Worm (Caenorhabditis elegans) whole organism, mixed stage, embryonic: ENCODE measurements around the gene F10E7.5.

Experiments used
- ces-1 ChIP-seq: fragments of 150-350 bp; optimal IDR thresholded peaks from 2 replicates; lab custom pipeline; 2014; ENCODE audit warnings: missing biosample characterization, missing genetic modification reagents, missing genetic modification characterization
- drap-1 ChIP-seq: fragments of 200-800 bp; sonication (Bioruptor generic); optimal IDR thresholded peaks from 3 replicates; lab custom pipeline; 2018; ENCODE audit warnings: mild to moderate bottlenecking, missing genetic modification characterization, missing compliant biosample characterization
- flh-1 ChIP-seq: fragments of 200-800 bp; sonication (Bioruptor generic); optimal IDR thresholded peaks from 2 replicates; lab custom pipeline; 2018; ENCODE audit warnings: mild to moderate bottlenecking, missing genetic modification characterization, moderate library complexity, missing compliant biosample characterization
- lin-32 ChIP-seq: fragments of 200-800 bp; sonication (Bioruptor generic); optimal IDR thresholded peaks from 2 replicates; lab custom pipeline; 2018; ENCODE audit warnings: mild to moderate bottlenecking, missing genetic modification characterization, missing compliant biosample characterization
- mab-5 ChIP-seq: fragments of 150-350 bp; optimal IDR thresholded peaks from 2 replicates; lab custom pipeline; 2014; ENCODE audit warnings: missing biosample characterization, missing genetic modification characterization
- nhr-237 ChIP-seq: fragments of 150-350 bp; optimal IDR thresholded peaks from 2 replicates; lab custom pipeline; 2014; ENCODE audit warnings: missing biosample characterization, missing genetic modification characterization
- nhr-76 ChIP-seq: sonication (generic microtip); optimal IDR thresholded peaks from 2 replicates; lab custom pipeline; 2017; ENCODE audit warnings: missing biosample characterization, missing genetic modification characterization
- snpc-4 ChIP-seq: fragments of 150-350 bp; optimal IDR thresholded peaks from 2 replicates; lab custom pipeline; 2014; ENCODE audit warnings: missing biosample characterization, missing genetic modification characterization
- unc-62 ChIP-seq: fragments of 150-350 bp; optimal IDR thresholded peaks from 2 replicates; lab custom pipeline; 2014; ENCODE audit warnings: missing biosample characterization, missing genetic modification reagents, missing genetic modification characterization

- no peak for TF ChIP-seq ces-1 (GFP tag; lab: Kevin White, UChicago)
- no peak for TF ChIP-seq mab-5 (tag; lab: Kevin White, UChicago)
- TF ChIP-seq snpc-4 (tag; lab: Kevin White, UChicago) = no peak
- TF ChIP-seq nhr-76 (tag; lab: Kevin White, UChicago) = no peak
- no peak for TF ChIP-seq lin-32 (GFP tag; lab: Kevin White, UChicago)
- no peak for TF ChIP-seq drap-1 (GFP tag; lab: Kevin White, UChicago)
- TF ChIP-seq nhr-237 (tag; lab: Kevin White, UChicago) = no peak
- no peak for TF ChIP-seq unc-62
- no peak for TF ChIP-seq flh-1 (GFP tag; lab: Kevin White, UChicago)
Measured at ce11 chrII:7093339-7093821, 18.4 kb upstream of the F10E7.5 start, which contains the start of gene T02G5.3.
